Fruit fly (Drosophila melanogaster) whole organism, pupa: Measurements from ENCODE around the gene CG3625.

Experiments
- CG10348 ChIP-seq: fragments of 200-800 bp; sonication (Bioruptor generic); IDR thresholded peaks from 2 replicates; pipeline ENCODE4 v1.3.6; 2022; ENCODE audit warnings: missing biosample characterization, missing genetic modification characterization
- CG12605 ChIP-seq: fragments of 200-800 bp; sonication (Bioruptor generic); IDR thresholded peaks from 2 replicates; pipeline ENCODE4 v1.3.6; 2022; ENCODE audit warnings: missing biosample characterization, missing genetic modification characterization
- CG13204 ChIP-seq: fragments of 200-800 bp; sonication (Bioruptor generic); optimal IDR thresholded peaks from 2 replicates; lab custom pipeline; 2018; ENCODE audit warnings: missing biosample characterization, mild to moderate bottlenecking, missing genetic modification characterization, moderate library complexity
- CG14655 ChIP-seq: fragments of 200-800 bp; sonication (Bioruptor generic); optimal IDR thresholded peaks from 3 replicates; lab custom pipeline; 2017; ENCODE audit warnings: mild to moderate bottlenecking, missing biosample characterization, missing genetic modification reagents, missing genetic modification characterization
- CG15710 ChIP-seq: fragments of 200-800 bp; sonication (Bioruptor generic); optimal IDR thresholded peaks from 2 replicates; lab custom pipeline; 2018; ENCODE audit warnings: missing biosample characterization, mild to moderate bottlenecking, missing genetic modification characterization, moderate library complexity
- CG17806 ChIP-seq: fragments of 200-800 bp; sonication (Bioruptor generic); optimal IDR thresholded peaks from 2 replicates; lab custom pipeline; 2018; ENCODE audit warnings: missing biosample characterization, mild to moderate bottlenecking, missing genetic modification characterization, moderate library complexity
- CG32121 ChIP-seq: fragments of 200-800 bp; sonication (Bioruptor generic); IDR thresholded peaks from 2 replicates; pipeline ENCODE4 v1.3.6; 2022; ENCODE audit warnings: missing biosample characterization, missing genetic modification characterization
- CG34367 ChIP-seq: fragments of 200-800 bp; sonication (Bioruptor generic); optimal IDR thresholded peaks from 2 replicates; lab custom pipeline; 2018; ENCODE audit warnings: missing biosample characterization, mild to moderate bottlenecking, missing genetic modification characterization
- CG4496 ChIP-seq: fragments of 200-800 bp; sonication (Bioruptor generic); IDR thresholded peaks from 3 replicates; pipeline ENCODE4 v1.3.6; 2022; ENCODE audit warnings: missing biosample characterization, missing genetic modification characterization
- CG8159 ChIP-seq: fragments of 200-800 bp; sonication (Bioruptor generic); optimal IDR thresholded peaks from 3 replicates; lab custom pipeline; 2018; ENCODE audit warnings: missing biosample characterization, mild to moderate bottlenecking, missing genetic modification characterization, moderate library complexity
- CG8301 ChIP-seq: fragments of 200-800 bp; sonication (Bioruptor generic); optimal IDR thresholded peaks from 2 replicates; lab custom pipeline; 2018; ENCODE audit warnings: missing biosample characterization, mild to moderate bottlenecking, missing genetic modification characterization
- CG9948 ChIP-seq: fragments of 200-800 bp; sonication (Bioruptor generic); optimal IDR thresholded peaks from 2 replicates; lab custom pipeline; 2018; ENCODE audit warnings: missing biosample characterization, mild to moderate bottlenecking, missing genetic modification characterization, moderate library complexity
- D1 ChIP-seq: fragments of 200-800 bp; sonication (Bioruptor generic); optimal IDR thresholded peaks from 2 replicates; lab custom pipeline; 2018; ENCODE audit warnings: missing biosample characterization, mild to moderate bottlenecking, missing genetic modification characterization, moderate library complexity
- EcR ChIP-seq: fragments of 200-800 bp; sonication (Bioruptor generic); optimal IDR thresholded peaks from 3 replicates; lab custom pipeline; 2019; ENCODE audit warnings: missing biosample characterization, missing genetic modification characterization, mild to moderate bottlenecking, moderate library complexity, missing genetic modification reagents
- Ets98B ChIP-seq: fragments of 200-800 bp; sonication (Bioruptor generic); IDR thresholded peaks from 2 replicates; pipeline ENCODE4 v1.3.6; 2022; ENCODE audit warnings: missing biosample characterization, missing genetic modification characterization
- Pif1A ChIP-seq: fragments of 200-800 bp; sonication (Bioruptor generic); optimal IDR thresholded peaks from 3 replicates; lab custom pipeline; 2016; ENCODE audit warnings: missing biosample characterization, missing genetic modification characterization
- Pif1B ChIP-seq: fragments of 200-800 bp; sonication (Bioruptor generic); optimal IDR thresholded peaks from 3 replicates; lab custom pipeline; 2016; ENCODE audit warnings: missing biosample characterization, missing genetic modification characterization
- Snoo ChIP-seq: fragments of 200-800 bp; sonication (Bioruptor generic); optimal IDR thresholded peaks from 3 replicates; lab custom pipeline; 2017; ENCODE audit warnings: missing biosample characterization, mild to moderate bottlenecking, missing genetic modification characterization, inconsistent platforms
- fd96Ca ChIP-seq: fragments of 200-800 bp; sonication (Bioruptor generic); IDR thresholded peaks from 3 replicates; pipeline ENCODE4 v1.3.6; 2022; ENCODE audit warnings: missing biosample characterization, missing genetic modification characterization
- gl ChIP-seq: fragments of 200-800 bp; sonication (Bioruptor generic); optimal IDR thresholded peaks from 2 replicates; lab custom pipeline; 2018; ENCODE audit warnings: missing biosample characterization, mild to moderate bottlenecking, missing genetic modification characterization
- rn ChIP-seq: fragments of 200-800 bp; sonication (Bioruptor generic); IDR thresholded peaks from 2 replicates; pipeline ENCODE4 v1.3.6; 2022; ENCODE audit warnings: missing biosample characterization, missing genetic modification characterization

Gene CG3625

dm6 chr2L:247432-247831, 44.2 kb downstream of the CG3625 start:
- TF ChIP-seq EcR (GFP tag; lab: Kevin White, UChicago) (peak; percentile 94), CG15710 (tag; lab: Kevin White, UChicago) (no peak)

dm6 chr2L:246656-247340, 44.8 kb downstream of the CG3625 start:
- TF ChIP-seq Pif1A (GFP tag; lab: Kevin White, UChicago), result peak; percentile 80
- peak; percentile 84 for TF ChIP-seq EcR (GFP tag; lab: Kevin White, UChicago)
- TF ChIP-seq Pif1B (GFP tag; lab: Kevin White, UChicago), result peak; percentile 76
- TF ChIP-seq CG32121 (GFP tag; lab: Robert Waterston, UW), result peak; percentile 85; the same call in 1 of the 2 replicates
- TF ChIP-seq gl (tag; lab: Kevin White, UChicago), result peak; percentile 86
- TF ChIP-seq CG10348, result no peak
- peak; percentile 90 for TF ChIP-seq CG13204 (GFP tag; lab: Kevin White, UChicago)
- TF ChIP-seq D1 (tag; lab: Kevin White, UChicago), result no peak
- TF ChIP-seq CG14655, result peak; percentile 50
- TF ChIP-seq CG8159 (tag; lab: Kevin White, UChicago), result peak; percentile 54
- TF ChIP-seq rn, result peak; percentile 20; the same call in 1 of the 2 replicates
- TF ChIP-seq CG15710 (tag; lab: Kevin White, UChicago), result peak; percentile 61
- peak; percentile 41 for TF ChIP-seq CG17806 (tag; lab: Kevin White, UChicago)
- peak; percentile 82 for TF ChIP-seq fd96Ca (GFP tag; lab: Robert Waterston, UW)
- TF ChIP-seq CG12605 (GFP tag; lab: Robert Waterston, UW), result peak; percentile 95
- TF ChIP-seq Snoo (tag; lab: Kevin White, UChicago), result peak; percentile 55
- TF ChIP-seq CG8301 (tag; lab: Kevin White, UChicago), result peak; percentile 25
- TF ChIP-seq CG34367 (tag; lab: Kevin White, UChicago), result peak; percentile 58
- peak; percentile 88 for TF ChIP-seq Ets98B (GFP tag; lab: Robert Waterston, UW)
- peak; percentile 87; the same call in 2 of the 3 replicates for TF ChIP-seq CG4496
- no peak for TF ChIP-seq CG9948 (tag; lab: Kevin White, UChicago)
- TF ChIP-seq, all 21 proteins: peak for 18

- TF ChIP-seq Ets98B (GFP tag; lab: Robert Waterston, UW), result no peak
- TF ChIP-seq, all 21 proteins: peak for 0
These were observed 47.0 kb downstream of the CG3625 start for dm6 chr2L:244559-244958.

- TF ChIP-seq CG8159 (tag; lab: Kevin White, UChicago) (no peak), CG32121 (GFP tag; lab: Robert Waterston, UW) (peak; percentile 83), CG12605 (GFP tag; lab: Robert Waterston, UW) (0 out of 2 replicates have a peak, but pooled peaks have one; percentile 22), fd96Ca (GFP tag; lab: Robert Waterston, UW) (peak; percentile 85), Ets98B (GFP tag; lab: Robert Waterston, UW) (peak; percentile 88), rn (peak; percentile 56; the same call in 1 of the 2 replicates), CG4496 (peak; percentile 80), CG8301 (tag; lab: Kevin White, UChicago) (no peak), CG9948 (tag; lab: Kevin White, UChicago) (no peak)
- TF ChIP-seq, all 21 proteins: peak for 6
These were observed 47.8 kb downstream of the CG3625 start for dm6 chr2L:243819-244218.

dm6 chr2L:243123-243522, 48.5 kb downstream of the CG3625 start:
- TF ChIP-seq fd96Ca (GFP tag; lab: Robert Waterston, UW) (no peak), Pif1A (GFP tag; lab: Kevin White, UChicago) (no peak), Ets98B (GFP tag; lab: Robert Waterston, UW) (no peak), Snoo (tag; lab: Kevin White, UChicago) (no peak), CG15710 (tag; lab: Kevin White, UChicago) (no peak), CG8159 (tag; lab: Kevin White, UChicago) (no peak), Pif1B (GFP tag; lab: Kevin White, UChicago) (no peak)
- TF ChIP-seq, all 21 proteins: peak for 0

- TF ChIP-seq CG34367 (tag; lab: Kevin White, UChicago), result no peak
- no peak for TF ChIP-seq CG9948 (tag; lab: Kevin White, UChicago)
- TF ChIP-seq gl (tag; lab: Kevin White, UChicago), result no peak
- no peak for TF ChIP-seq CG13204 (GFP tag; lab: Kevin White, UChicago)
- TF ChIP-seq EcR (GFP tag; lab: Kevin White, UChicago), result no peak
- TF ChIP-seq CG10348, result no peak
- TF ChIP-seq CG32121 (GFP tag; lab: Robert Waterston, UW), result no peak
- TF ChIP-seq CG8301 (tag; lab: Kevin White, UChicago), result no peak
- TF ChIP-seq, all 21 proteins: peak for 0
These were observed 50.2 kb downstream of the CG3625 start for dm6 chr2L:241415-241814.
